Worm (Caenorhabditis elegans) whole organism, late embryonic: ENCODE measurements around the gene zip-2.

Experiments
- C08G9.2 ChIP-seq: sonication (generic microtip); optimal IDR thresholded peaks from 2 replicates; lab custom pipeline; 2016; ENCODE audit warnings: mild to moderate bottlenecking, missing genetic modification characterization, moderate library complexity, missing compliant biosample characterization
- C38D4.7 ChIP-seq: fragments of 200-800 bp; sonication (Bioruptor generic); optimal IDR thresholded peaks from 2 replicates; lab custom pipeline; 2018; ENCODE audit warnings: mild to moderate bottlenecking, missing genetic modification characterization, moderate library complexity, missing compliant biosample characterization
- T23F11.4 ChIP-seq: fragments of 200-800 bp; sonication (Bioruptor generic); optimal IDR thresholded peaks from 2 replicates; lab custom pipeline; 2018; ENCODE audit warnings: mild to moderate bottlenecking, missing genetic modification characterization, missing compliant biosample characterization
- ahr-1 ChIP-seq: sonication (generic microtip); optimal IDR thresholded peaks from 2 replicates; lab custom pipeline; 2016; ENCODE audit warnings: missing genetic modification characterization, missing compliant biosample characterization
- ceh-14 ChIP-seq: sonication (generic microtip); optimal IDR thresholded peaks from 2 replicates; lab custom pipeline; 2016; ENCODE audit warnings: missing genotype, missing genetic modification characterization, missing compliant biosample characterization
- ceh-18 ChIP-seq: sonication (generic microtip); optimal IDR thresholded peaks from 2 replicates; lab custom pipeline; 2016; ENCODE audit warnings: missing genetic modification characterization, missing compliant biosample characterization
- ceh-2 ChIP-seq: sonication (generic microtip); optimal IDR thresholded peaks from 2 replicates; lab custom pipeline; 2016; ENCODE audit warnings: missing genotype, missing genetic modification characterization, missing compliant biosample characterization
- ceh-22 ChIP-seq: sonication (generic microtip); optimal IDR thresholded peaks from 2 replicates; lab custom pipeline; 2017; ENCODE audit warnings: missing biosample characterization, missing genetic modification characterization
- ceh-31 ChIP-seq: sonication (generic microtip); optimal IDR thresholded peaks from 2 replicates; lab custom pipeline; 2016; ENCODE audit warnings: missing genetic modification characterization, missing compliant biosample characterization
- ceh-45 ChIP-seq: fragments of 200-800 bp; sonication (Bioruptor generic); IDR thresholded peaks from 2 replicates; pipeline ENCODE4 v1.3.6; 2022; ENCODE audit warnings: missing genetic modification reagents, missing genetic modification characterization, missing compliant biosample characterization
- che-1 ChIP-seq: sonication (generic microtip); optimal IDR thresholded peaks from 2 replicates; lab custom pipeline; 2016; ENCODE audit warnings: mild to moderate bottlenecking, missing genetic modification characterization, missing compliant biosample characterization
- dmd-4 ChIP-seq: sonication (generic microtip); optimal IDR thresholded peaks from 2 replicates; lab custom pipeline; 2016; ENCODE audit warnings: borderline replicate concordance, missing genetic modification characterization, missing compliant biosample characterization
- elt-4 ChIP-seq: sonication (generic microtip); optimal IDR thresholded peaks from 2 replicates; lab custom pipeline; 2016; ENCODE audit warnings: missing genetic modification characterization, missing compliant biosample characterization
- ets-4 ChIP-seq: sonication (generic microtip); optimal IDR thresholded peaks from 2 replicates; lab custom pipeline; 2016; ENCODE audit warnings: missing genetic modification characterization, missing compliant biosample characterization
- hlh-30 ChIP-seq: sonication (generic microtip); optimal IDR thresholded peaks from 2 replicates; lab custom pipeline; 2017; ENCODE audit warnings: antibody characterized with exemption, missing genetic modification characterization, missing compliant biosample characterization; ENCODE audit not compliant: insufficient read depth
- hlh-8 ChIP-seq: sonication (generic microtip); optimal IDR thresholded peaks from 2 replicates; lab custom pipeline; 2016; ENCODE audit warnings: missing genotype, missing genetic modification characterization, missing compliant biosample characterization
- madf-2 ChIP-seq: sonication (generic microtip); optimal IDR thresholded peaks from 2 replicates; lab custom pipeline; 2017; ENCODE audit warnings: missing genetic modification characterization, missing compliant biosample characterization
- mec-3 ChIP-seq: sonication (generic microtip); optimal IDR thresholded peaks from 2 replicates; lab custom pipeline; 2016; ENCODE audit warnings: borderline replicate concordance, missing genetic modification characterization, missing compliant biosample characterization
- nhr-11 ChIP-seq: fragments of 150-350 bp; optimal IDR thresholded peaks from 2 replicates; lab custom pipeline; 2014; ENCODE audit warnings: missing biosample characterization, missing genetic modification characterization
- nhr-232 ChIP-seq: sonication (generic microtip); optimal IDR thresholded peaks from 2 replicates; lab custom pipeline; 2016; ENCODE audit warnings: missing genetic modification characterization, missing compliant biosample characterization
- npax-4 ChIP-seq: sonication (generic microtip); optimal IDR thresholded peaks from 2 replicates; lab custom pipeline; 2016; ENCODE audit warnings: missing genetic modification characterization, missing compliant biosample characterization
- odd-2 ChIP-seq: sonication (generic microtip); optimal IDR thresholded peaks from 2 replicates; lab custom pipeline; 2017; ENCODE audit warnings: antibody characterized with exemption, mild to moderate bottlenecking, missing genetic modification characterization, missing compliant biosample characterization
- pag-3 ChIP-seq: sonication (generic microtip); optimal IDR thresholded peaks from 2 replicates; lab custom pipeline; 2016; ENCODE audit warnings: missing compliant biosample characterization, missing genetic modification characterization, borderline replicate concordance
- pha-2 ChIP-seq: sonication (generic microtip); optimal IDR thresholded peaks from 2 replicates; lab custom pipeline; 2017; ENCODE audit warnings: mild to moderate bottlenecking, missing genetic modification characterization, missing compliant biosample characterization
- pqm-1 ChIP-seq: sonication (generic microtip); optimal IDR thresholded peaks from 2 replicates; lab custom pipeline; 2016; ENCODE audit warnings: missing genetic modification characterization, missing compliant biosample characterization
- pros-1 ChIP-seq: fragments of 150-350 bp; optimal IDR thresholded peaks from 2 replicates; lab custom pipeline; 2014; ENCODE audit warnings: missing biosample characterization, missing genetic modification reagents, missing genetic modification characterization
- ref-2 ChIP-seq: sonication (generic microtip); optimal IDR thresholded peaks from 2 replicates; lab custom pipeline; 2016; ENCODE audit warnings: missing genetic modification characterization, missing compliant biosample characterization
- rnt-1 ChIP-seq: sonication (generic microtip); optimal IDR thresholded peaks from 2 replicates; lab custom pipeline; 2016; ENCODE audit warnings: missing genetic modification characterization, missing compliant biosample characterization
- sox-2 ChIP-seq: fragments of 200-800 bp; sonication (Bioruptor generic); IDR thresholded peaks from 2 replicates; pipeline ENCODE4 v1.3.6; 2022; ENCODE audit warnings: missing genetic modification reagents, missing genetic modification characterization, missing compliant biosample characterization
- syd-9 ChIP-seq: sonication (generic microtip); optimal IDR thresholded peaks from 2 replicates; lab custom pipeline; 2016; ENCODE audit warnings: mild to moderate bottlenecking, missing genetic modification characterization, moderate library complexity, missing compliant biosample characterization
- tbx-2 ChIP-seq: sonication (generic microtip); optimal IDR thresholded peaks from 2 replicates; lab custom pipeline; 2016; ENCODE audit warnings: missing genetic modification characterization, missing compliant biosample characterization
- ttx-3 ChIP-seq: sonication (generic microtip); optimal IDR thresholded peaks from 2 replicates; lab custom pipeline; 2016; ENCODE audit warnings: missing genetic modification reagents, missing genetic modification characterization, missing compliant biosample characterization
- unc-3 ChIP-seq, 2 experiments: fragments of 200-800 bp in 1 of 2; sonication (Bioruptor generic) in 1 of 2; sonication (generic microtip) in 1 of 2; conservative IDR thresholded peaks in 1 of 2; optimal IDR thresholded peaks in 1 of 2; 2 replicates each; pipeline versions ENCODE4 v1.3.6 to Lab custom; 2016 to 2022; ENCODE audit warnings: missing compliant biosample characterization in 2 of 2, missing genetic modification characterization in 2 of 2, missing genetic modification reagents in 1 of 2
- unc-42 ChIP-seq: sonication (generic microtip); optimal IDR thresholded peaks from 2 replicates; lab custom pipeline; 2016; ENCODE audit warnings: missing genotype, missing genetic modification characterization, missing compliant biosample characterization
- unc-55 ChIP-seq: sonication (generic microtip); optimal IDR thresholded peaks from 2 replicates; lab custom pipeline; 2017; ENCODE audit warnings: missing biosample characterization, missing genetic modification reagents, missing genetic modification characterization
- zip-5 ChIP-seq: sonication (generic microtip); optimal IDR thresholded peaks from 2 replicates; lab custom pipeline; 2016; ENCODE audit warnings: missing genetic modification characterization, missing compliant biosample characterization
- ztf-16 ChIP-seq: sonication (generic microtip); optimal IDR thresholded peaks from 2 replicates; lab custom pipeline; 2017; ENCODE audit warnings: missing genetic modification characterization, missing compliant biosample characterization

Gene zip-2

ce11 chrIII:861819-862356 lies 29.1 kb downstream of the zip-2 start, which contains the start of gene arx-4:
Gene arx-4 (plus strand): TSS chrIII:862306.
- TF ChIP-seq ceh-31 (tag; lab: Kevin White, UChicago) (peak; percentile 28), unc-42 (tag; lab: Kevin White, UChicago) (peak; percentile 95), odd-2 (tag; lab: Kevin White, UChicago) (no peak), zip-5 (tag; lab: Kevin White, UChicago) (no peak), ceh-18 (tag; lab: Kevin White, UChicago) (no peak)

ce11 chrIII:868866-869265 lies 36.1 kb downstream of the zip-2 start:
- no peak for TF ChIP-seq unc-42 (tag; lab: Kevin White, UChicago)
- no peak for TF ChIP-seq ceh-45 (GFP tag; lab: Robert Waterston, UW)
- no peak for TF ChIP-seq ttx-3 (tag; lab: Kevin White, UChicago)
- TF ChIP-seq ref-2 (tag; lab: Kevin White, UChicago), result no peak
- no peak for TF ChIP-seq nhr-11 (tag; lab: Kevin White, UChicago)
- no peak for TF ChIP-seq C38D4.7
- no peak for TF ChIP-seq unc-55 (GFP tag; lab: Kevin White, UChicago)
- no peak for TF ChIP-seq T23F11.4 (GFP tag; lab: Kevin White, UChicago)
- no peak for TF ChIP-seq rnt-1 (tag; lab: Kevin White, UChicago)
- no peak for TF ChIP-seq mec-3 (tag; lab: Kevin White, UChicago)
- no peak for TF ChIP-seq ztf-16
- TF ChIP-seq ceh-22, result no peak
- TF ChIP-seq ceh-2 (tag; lab: Kevin White, UChicago), result no peak
- no peak for TF ChIP-seq pha-2 (tag; lab: Kevin White, UChicago)
- TF ChIP-seq sox-2 (GFP tag; lab: Robert Waterston, UW), result no peak

ce11 chrIII:869869-870268 lies 37.1 kb downstream of the zip-2 start, which contains the start of gene T24C4.2:
Gene T24C4.2 (minus strand): TSS chrIII:869969.
- no peak for TF ChIP-seq ttx-3 (tag; lab: Kevin White, UChicago)
- no peak for TF ChIP-seq C08G9.2 (tag; lab: Kevin White, UChicago)
- no peak for TF ChIP-seq madf-2 (tag; lab: Kevin White, UChicago)
- TF ChIP-seq ets-4 (tag; lab: Kevin White, UChicago), result no peak
- no peak for TF ChIP-seq unc-3 (GFP tag; conservative IDR thresholded peaks at IDR 0.05; lab: Robert Waterston, UW)
- TF ChIP-seq unc-3 (tag; optimal IDR thresholded peaks at IDR 0.05; lab: Kevin White, UChicago), result no peak
- no peak for TF ChIP-seq pha-2 (tag; lab: Kevin White, UChicago)

ce11 chrIII:870555-870954 lies 37.8 kb downstream of the zip-2 start:
- no peak for TF ChIP-seq madf-2 (tag; lab: Kevin White, UChicago)
- TF ChIP-seq tbx-2 (tag; lab: Kevin White, UChicago), result peak; percentile 9
- no peak for TF ChIP-seq sox-2 (GFP tag; lab: Robert Waterston, UW)
- TF ChIP-seq pqm-1 (tag; lab: Kevin White, UChicago), result no peak
- no peak for TF ChIP-seq ceh-18 (tag; lab: Kevin White, UChicago)
- TF ChIP-seq ceh-22, result no peak
- TF ChIP-seq hlh-30, result peak; percentile 60
- TF ChIP-seq npax-4 (tag; lab: Kevin White, UChicago), result no peak
- TF ChIP-seq ztf-16, result no peak
- no peak for TF ChIP-seq dmd-4 (tag; lab: Kevin White, UChicago)
- TF ChIP-seq odd-2 (tag; lab: Kevin White, UChicago), result no peak
- no peak for TF ChIP-seq ceh-45 (GFP tag; lab: Robert Waterston, UW)

- no peak for TF ChIP-seq npax-4 (tag; lab: Kevin White, UChicago)
- no peak for TF ChIP-seq unc-3 (GFP tag; conservative IDR thresholded peaks at IDR 0.05; lab: Robert Waterston, UW)
- no peak for TF ChIP-seq unc-3 (tag; optimal IDR thresholded peaks at IDR 0.05; lab: Kevin White, UChicago)
- TF ChIP-seq syd-9, result no peak
- TF ChIP-seq pros-1 (tag; lab: Kevin White, UChicago), result no peak
- TF ChIP-seq pag-3 (tag; lab: Kevin White, UChicago), result no peak
- no peak for TF ChIP-seq sox-2 (GFP tag; lab: Robert Waterston, UW)
- no peak for TF ChIP-seq ahr-1 (tag; lab: Kevin White, UChicago)
- no peak for TF ChIP-seq dmd-4 (tag; lab: Kevin White, UChicago)
- TF ChIP-seq ceh-22, result no peak
- no peak for TF ChIP-seq che-1
- TF ChIP-seq ceh-2 (tag; lab: Kevin White, UChicago), result no peak
- no peak for TF ChIP-seq mec-3 (tag; lab: Kevin White, UChicago)
- TF ChIP-seq ceh-31 (tag; lab: Kevin White, UChicago), result no peak
- TF ChIP-seq elt-4 (tag; lab: Kevin White, UChicago), result no peak
- no peak for TF ChIP-seq hlh-8 (tag; lab: Kevin White, UChicago)
- TF ChIP-seq nhr-232, result no peak
- TF ChIP-seq ets-4 (tag; lab: Kevin White, UChicago), result no peak
- TF ChIP-seq ceh-14 (tag; lab: Kevin White, UChicago), result no peak
Observed at ce11 chrIII:872373-872772, 39.6 kb downstream of the zip-2 start, which contains the start of the genes T24C4.3 and clc-20. Gene T24C4.3 (minus strand): TSS chrIII:872473. Gene clc-20 (plus strand): TSS chrIII:872583.
